Worm (Caenorhabditis elegans) whole organism, L4 larva: ENCODE measurements around the gene F55B12.2.

ENCODE experiments used
- D1046.2 ChIP-seq: fragments of 200-800 bp; sonication (Bioruptor generic); IDR thresholded peaks from 2 replicates; pipeline ENCODE4 v1.3.6; 2022; ENCODE audit warnings: missing genetic modification characterization, missing compliant biosample characterization
- T20F7.1 ChIP-seq: fragments of 200-800 bp; sonication (Bioruptor generic); optimal IDR thresholded peaks from 2 replicates; lab custom pipeline; 2018; ENCODE audit warnings: mild to moderate bottlenecking, missing genetic modification characterization, missing compliant biosample characterization
- T26A8.4 ChIP-seq: fragments of 200-800 bp; sonication (Bioruptor generic); IDR thresholded peaks from 2 replicates; pipeline ENCODE4 v1.3.6; 2022; ENCODE audit warnings: missing genetic modification characterization, missing compliant biosample characterization
- Y105C5A.15 ChIP-seq: fragments of 200-800 bp; sonication (Bioruptor generic); IDR thresholded peaks from 2 replicates; pipeline ENCODE4 v1.3.6; 2022; ENCODE audit warnings: missing genetic modification characterization, missing compliant biosample characterization
- Y75B8A.6 ChIP-seq: fragments of 200-800 bp; sonication (Bioruptor generic); IDR thresholded peaks from 2 replicates; pipeline ENCODE4 v1.3.6; 2022; ENCODE audit warnings: missing genetic modification reagents, missing genetic modification characterization, missing compliant biosample characterization
- ZK546.5 ChIP-seq, 2 experiments: sonication (generic microtip); optimal IDR thresholded peaks; 2 replicates each; lab custom pipeline; 2017; ENCODE audit warnings: missing biosample characterization in 2 of 2, missing genetic modification characterization in 2 of 2
- aha-1 ChIP-seq: fragments of 150-350 bp; peaks from one replicate; lab custom pipeline; 2014; ENCODE audit warnings: missing biosample characterization, missing genetic modification characterization
- aly-2 ChIP-seq: sonication (generic microtip); optimal IDR thresholded peaks from 2 replicates; lab custom pipeline; 2018; ENCODE audit warnings: missing biosample characterization, missing genetic modification characterization
- ama-1 ChIP-seq: fragments of 150-350 bp; optimal IDR thresholded peaks from 2 replicates; lab custom pipeline; 2014; ENCODE audit warnings: inconsistent platforms, mixed read lengths
- ceh-28 ChIP-seq: fragments of 150-350 bp; optimal IDR thresholded peaks from 2 replicates; lab custom pipeline; 2014; ENCODE audit warnings: missing biosample characterization, missing genetic modification reagents, missing genetic modification characterization
- ceh-62 ChIP-seq: sonication (generic microtip); optimal IDR thresholded peaks from 2 replicates; lab custom pipeline; 2017; ENCODE audit warnings: missing biosample characterization, missing genetic modification characterization
- ctbp-1 ChIP-seq: fragments of 200-800 bp; sonication (Bioruptor generic); IDR thresholded peaks from 2 replicates; pipeline ENCODE4 v1.3.6; 2022; ENCODE audit warnings: missing genetic modification reagents, missing genetic modification characterization, missing compliant biosample characterization
- daf-16 ChIP-seq, 3 experiments: sonication (generic microtip); optimal IDR thresholded peaks; 2 replicates each; lab custom pipeline; 2016 to 2017; ENCODE audit warnings: missing genetic modification characterization in 3 of 3, missing genetic modification reagents in 3 of 3, mild to moderate bottlenecking in 2 of 3, missing compliant biosample characterization in 2 of 3, missing biosample characterization in 1 of 3, moderate library complexity in 1 of 3
- daf-8 ChIP-seq: fragments of 200-800 bp; sonication (Bioruptor generic); IDR thresholded peaks from 2 replicates; pipeline ENCODE4 v1.3.6; 2022; ENCODE audit warnings: missing genetic modification characterization, missing compliant biosample characterization
- dmd-8 ChIP-seq: fragments of 200-800 bp; sonication (Bioruptor generic); IDR thresholded peaks from 2 replicates; pipeline ENCODE4 v1.3.6; 2022; ENCODE audit warnings: missing genetic modification characterization, missing compliant biosample characterization
- dmd-9 ChIP-seq: fragments of 200-800 bp; sonication (Bioruptor generic); IDR thresholded peaks from 2 replicates; pipeline ENCODE4 v1.3.6; 2022; ENCODE audit warnings: missing genetic modification reagents, missing genetic modification characterization, missing compliant biosample characterization
- egl-27 ChIP-seq: sonication (generic microtip); optimal IDR thresholded peaks from 3 replicates; lab custom pipeline; 2017; ENCODE audit warnings: missing biosample characterization, missing genetic modification reagents, missing genetic modification characterization
- egl-43 ChIP-seq: fragments of 200-800 bp; sonication (Bioruptor generic); IDR thresholded peaks from 2 replicates; pipeline ENCODE4 v1.3.6; 2022; ENCODE audit warnings: missing genetic modification reagents, missing genetic modification characterization, missing compliant biosample characterization
- hlh-11 ChIP-seq: fragments of 200-800 bp; sonication (Bioruptor generic); optimal IDR thresholded peaks from 2 replicates; lab custom pipeline; 2018; ENCODE audit warnings: mild to moderate bottlenecking, missing genetic modification characterization, missing compliant biosample characterization
- hlh-30 ChIP-seq: sonication (generic microtip); optimal IDR thresholded peaks from 2 replicates; lab custom pipeline; 2017; ENCODE audit warnings: antibody characterized with exemption, mild to moderate bottlenecking, missing genetic modification characterization, missing compliant biosample characterization; ENCODE audit not compliant: insufficient read depth
- hmg-1.1 ChIP-seq: fragments of 200-800 bp; sonication (Bioruptor generic); IDR thresholded peaks from 2 replicates; pipeline ENCODE4 v1.3.6; 2022; ENCODE audit warnings: missing genetic modification reagents, missing genetic modification characterization, missing compliant biosample characterization
- jun-1 ChIP-seq: fragments of 150-350 bp; optimal IDR thresholded peaks from 2 replicates; lab custom pipeline; 2014; ENCODE audit warnings: missing biosample characterization, missing genetic modification reagents, missing genetic modification characterization
- lim-7 ChIP-seq: fragments of 200-800 bp; sonication (Bioruptor generic); IDR thresholded peaks from 2 replicates; pipeline ENCODE4 v1.3.6; 2022; ENCODE audit warnings: missing genetic modification characterization, missing compliant biosample characterization
- lin-15B ChIP-seq: fragments of 150-350 bp; sonication (generic microtip); optimal IDR thresholded peaks from 3 replicates; lab custom pipeline; 2014; ENCODE audit warnings: missing biosample characterization, missing genetic modification characterization
- lin-39 ChIP-seq: fragments of 150-350 bp; optimal IDR thresholded peaks from 2 replicates; lab custom pipeline; 2014; ENCODE audit warnings: missing biosample characterization, missing genetic modification reagents, missing genetic modification characterization
- lir-3 ChIP-seq: sonication (generic microtip); optimal IDR thresholded peaks from 2 replicates; lab custom pipeline; 2016; ENCODE audit warnings: mild to moderate bottlenecking, missing genetic modification characterization, missing compliant biosample characterization
- lsy-2 ChIP-seq, 2 experiments: fragments of 150-350 bp in 1 of 2; sonication (generic microtip) in 1 of 2; optimal IDR thresholded peaks; 2 replicates each; lab custom pipeline; 2014 to 2017; ENCODE audit warnings: missing biosample characterization in 2 of 2, missing genetic modification characterization in 2 of 2
- madf-9 ChIP-seq: fragments of 200-800 bp; sonication (Bioruptor generic); conservative IDR thresholded peaks from 2 replicates; pipeline ENCODE4 v1.3.6; 2022; ENCODE audit warnings: missing genetic modification reagents, missing genetic modification characterization, missing compliant biosample characterization
- mdl-1 ChIP-seq, 2 experiments: fragments of 150-350 bp in 1 of 2; sonication (generic microtip) in 1 of 2; optimal IDR thresholded peaks; 2 replicates each; lab custom pipeline; 2014 to 2017; ENCODE audit warnings: missing biosample characterization in 2 of 2, missing genetic modification characterization in 2 of 2
- mep-1 ChIP-seq: fragments of 150-350 bp; sonication (generic microtip); optimal IDR thresholded peaks from 3 replicates; lab custom pipeline; 2014; ENCODE audit warnings: missing biosample characterization, missing genetic modification characterization
- mes-2 ChIP-seq: sonication (generic microtip); optimal IDR thresholded peaks from 2 replicates; lab custom pipeline; 2016; ENCODE audit warnings: missing genotype, mild to moderate bottlenecking, missing genetic modification characterization, missing compliant biosample characterization; ENCODE audit not compliant: poor library complexity, severe bottlenecking
- mxl-3 ChIP-seq: fragments of 200-800 bp; sonication (Bioruptor generic); optimal IDR thresholded peaks from 2 replicates; lab custom pipeline; 2018; ENCODE audit warnings: mild to moderate bottlenecking, missing genetic modification characterization, missing compliant biosample characterization
- nhr-25 ChIP-seq: sonication (generic microtip); optimal IDR thresholded peaks from 2 replicates; lab custom pipeline; 2017; ENCODE audit warnings: missing genetic modification characterization, mild to moderate bottlenecking, missing compliant biosample characterization, antibody characterized with exemption, moderate library complexity, borderline replicate concordance; ENCODE audit not compliant: insufficient read depth
- nhr-28 ChIP-seq: fragments of 150-350 bp; optimal IDR thresholded peaks from 2 replicates; lab custom pipeline; 2014; ENCODE audit warnings: missing biosample characterization, missing genetic modification characterization
- nhr-41 ChIP-seq: fragments of 200-800 bp; sonication (Bioruptor generic); IDR thresholded peaks from 2 replicates; pipeline ENCODE4 v1.3.6; 2022; ENCODE audit warnings: missing genetic modification reagents, missing genetic modification characterization, missing compliant biosample characterization
- nhr-76 ChIP-seq: fragments of 150-350 bp; optimal IDR thresholded peaks from 2 replicates; lab custom pipeline; 2014; ENCODE audit warnings: missing biosample characterization, missing genetic modification characterization
- nhr-77 ChIP-seq: fragments of 150-350 bp; optimal IDR thresholded peaks from 2 replicates; lab custom pipeline; 2014; ENCODE audit warnings: missing biosample characterization, missing genetic modification characterization
- php-3 ChIP-seq: fragments of 200-800 bp; sonication (Bioruptor generic); IDR thresholded peaks from 2 replicates; pipeline ENCODE4 v1.3.6; 2022; ENCODE audit warnings: missing genetic modification reagents, missing genetic modification characterization, missing compliant biosample characterization
- sdz-12 ChIP-seq: fragments of 200-800 bp; sonication (Bioruptor generic); optimal IDR thresholded peaks from 2 replicates; lab custom pipeline; 2018; ENCODE audit warnings: mild to moderate bottlenecking, missing genetic modification characterization, missing compliant biosample characterization
- set-16 ChIP-seq: fragments of 200-800 bp; sonication (Bioruptor generic); IDR thresholded peaks from 2 replicates; pipeline ENCODE4 v1.3.6; 2022; ENCODE audit warnings: missing genetic modification reagents, missing genetic modification characterization, missing compliant biosample characterization
- skn-1 ChIP-seq: fragments of 150-350 bp; optimal IDR thresholded peaks from 2 replicates; lab custom pipeline; 2014; ENCODE audit warnings: missing biosample characterization, missing genetic modification characterization
- tra-1 ChIP-seq: fragments of 200-800 bp; sonication (Bioruptor generic); IDR thresholded peaks from 2 replicates; pipeline ENCODE4 v1.3.6; 2022; ENCODE audit warnings: missing genetic modification reagents, missing genetic modification characterization, missing compliant biosample characterization
- unc-62 ChIP-seq, 3 experiments: fragments of 150-350 bp in 1 of 3; sonication (generic microtip); optimal IDR thresholded peaks in 2 of 3; peaks in 1 of 3; 1 replicate in 1 of 3; 2 replicates in 2 of 3; lab custom pipeline; 2014 to 2017; ENCODE audit warnings: missing biosample characterization in 3 of 3, missing genetic modification characterization in 3 of 3, missing genetic modification reagents in 3 of 3, missing genotype in 1 of 3
- zfp-2 ChIP-seq: sonication (generic microtip); optimal IDR thresholded peaks from 2 replicates; lab custom pipeline; 2016; ENCODE audit warnings: mild to moderate bottlenecking, missing genetic modification characterization, missing compliant biosample characterization
- ztf-11 ChIP-seq: fragments of 150-350 bp; optimal IDR thresholded peaks from 2 replicates; lab custom pipeline; 2014; ENCODE audit warnings: missing biosample characterization, missing genetic modification characterization

F55B12.2 gene

ce11 chrV:13799190-13799589 lies 17.6 kb downstream of the F55B12.2 start:
- TF ChIP-seq dmd-9 (no peak), unc-62 (GFP tag; optimal IDR thresholded peaks at IDR 0.05 in 1 of 2; lab: Kevin White, UChicago) (peak in 1 of 2 experiments; percentile 92), unc-62 (tag; optimal IDR thresholded peaks at IDR 0.05; lab: Kevin White, UChicago) (no peak), zfp-2 (tag; lab: Kevin White, UChicago) (no peak), lin-39 (tag; lab: Kevin White, UChicago) (no peak), aly-2 (tag; lab: Kevin White, UChicago) (no peak)
- TF ChIP-seq, all 104 proteins: peak for 1

- TF ChIP-seq ama-1 (lab: Kevin White, UChicago), result peak; percentile 68
- TF ChIP-seq T20F7.1, result no peak
- TF ChIP-seq hmg-1.1 (GFP tag; lab: Robert Waterston, UW), result 0 out of 2 replicates have a peak, but pooled peaks have one; percentile 23
- TF ChIP-seq tra-1 (GFP tag; lab: Robert Waterston, UW), result no peak
- no peak for TF ChIP-seq ceh-62
- no peak for TF ChIP-seq mes-2 (tag; lab: Kevin White, UChicago)
- no peak for TF ChIP-seq lin-15B (tag; lab: Kevin White, UChicago)
- peak; percentile 35 for TF ChIP-seq hlh-11
- TF ChIP-seq jun-1 (tag; lab: Kevin White, UChicago), result no peak
- TF ChIP-seq set-16 (GFP tag; lab: Robert Waterston, UW), result 0 out of 2 replicates have a peak, but pooled peaks have one; percentile 5
- no peak for TF ChIP-seq madf-9
- no peak for TF ChIP-seq ceh-28
- 0 out of 2 replicates have a peak, but pooled peaks have one; percentile 40 for TF ChIP-seq Y105C5A.15
- TF ChIP-seq ZK546.5 (tag; optimal IDR thresholded peaks at IDR 0.05; lab: Kevin White, UChicago), result no peak
- TF ChIP-seq Y75B8A.6 (GFP tag; lab: Robert Waterston, UW), result no peak
- no peak for TF ChIP-seq daf-8
- no peak for TF ChIP-seq daf-16 (GFP tag; optimal IDR thresholded peaks at IDR 0.05; lab: Kevin White, UChicago)
- TF ChIP-seq daf-16 (tag; optimal IDR thresholded peaks at IDR 0.05; lab: Kevin White, UChicago), result no peak
- 0 out of 2 replicates have a peak, but pooled peaks have one; percentile 18 for TF ChIP-seq dmd-9
- peak; percentile 70 for TF ChIP-seq hlh-30 (tag; lab: Kevin White, UChicago)
- peak in 1 of 2 experiments; percentile 83 for TF ChIP-seq unc-62 (GFP tag; optimal IDR thresholded peaks at IDR 0.05 in 1 of 2; lab: Kevin White, UChicago)
- no peak for TF ChIP-seq unc-62 (tag; optimal IDR thresholded peaks at IDR 0.05; lab: Kevin White, UChicago)
- TF ChIP-seq aha-1 (tag; lab: Kevin White, UChicago), result peak; percentile 73
- TF ChIP-seq egl-27 (tag; lab: Kevin White, UChicago), result no peak
- peak; percentile 19 for TF ChIP-seq mep-1 (tag; lab: Kevin White, UChicago)
Measured at ce11 chrV:13796246-13796776, 20.5 kb downstream of the F55B12.2 start, which contains the start of gene twk-32. twk-32 (plus strand) TSS chrV:13796641.

- 0 out of 2 replicates have a peak, but pooled peaks have one; percentile 26 for TF ChIP-seq dmd-8 (GFP tag; lab: Robert Waterston, UW)
- no peak for TF ChIP-seq ama-1 (lab: Kevin White, UChicago)
- TF ChIP-seq mxl-3 (GFP tag; lab: Kevin White, UChicago), result no peak
- TF ChIP-seq set-16 (GFP tag; lab: Robert Waterston, UW), result peak; percentile 74
- TF ChIP-seq egl-43 (GFP tag; lab: Robert Waterston, UW), result 0 out of 2 replicates have a peak, but pooled peaks have one; percentile 17
- TF ChIP-seq, all 104 proteins: peak for 3
Measured at ce11 chrV:13794046-13794445, 22.7 kb downstream of the F55B12.2 start.

ce11 chrV:13790557-13790956 lies 26.2 kb downstream of the F55B12.2 start:
- TF ChIP-seq nhr-28 (tag; lab: Kevin White, UChicago), result peak; percentile 65
- no peak for TF ChIP-seq nhr-76
- peak; percentile 22 for TF ChIP-seq hlh-11
- no peak for TF ChIP-seq D1046.2 (GFP tag; lab: Robert Waterston, UW)
- TF ChIP-seq lim-7 (GFP tag; lab: Robert Waterston, UW), result no peak
- peak in 1 of 2 experiments; percentile 26 for TF ChIP-seq mdl-1 (tag; optimal IDR thresholded peaks at IDR 0.05; lab: Kevin White, UChicago)
- TF ChIP-seq sdz-12 (GFP tag; lab: Kevin White, UChicago), result no peak
- TF ChIP-seq php-3, result no peak
- TF ChIP-seq ctbp-1, result no peak
- TF ChIP-seq nhr-41, result no peak
- TF ChIP-seq nhr-25 (tag; lab: Kevin White, UChicago), result no peak
- no peak for TF ChIP-seq nhr-77 (tag; lab: Kevin White, UChicago)
- no peak for TF ChIP-seq ztf-11
- no peak for TF ChIP-seq lir-3
- peak in 1 of 2 experiments; percentile 19 for TF ChIP-seq lsy-2 (tag; optimal IDR thresholded peaks at IDR 0.05; lab: Kevin White, UChicago)
- no peak for TF ChIP-seq T26A8.4 (GFP tag; lab: Robert Waterston, UW)
- TF ChIP-seq skn-1 (tag; lab: Kevin White, UChicago), result no peak
- no peak for TF ChIP-seq daf-8
